Worm (Caenorhabditis elegans) whole organism, early embryonic: ENCODE measurements around the gene epg-6.

ENCODE experiments used
- B0310.2 ChIP-seq: sonication (generic microtip); optimal IDR thresholded peaks from 2 replicates; lab custom pipeline; 2016; ENCODE audit warnings: mild to moderate bottlenecking, missing genetic modification characterization, missing compliant biosample characterization
- F13C5.2 ChIP-seq: sonication (generic microtip); optimal IDR thresholded peaks from 2 replicates; lab custom pipeline; 2017; ENCODE audit warnings: mild to moderate bottlenecking, missing genetic modification characterization, inconsistent platforms, missing compliant biosample characterization
- aly-1 ChIP-seq: sonication (generic microtip); optimal IDR thresholded peaks from 2 replicates; lab custom pipeline; 2016; ENCODE audit warnings: missing genetic modification characterization, missing compliant biosample characterization
- ama-1 ChIP-seq: fragments of 150-350 bp; optimal IDR thresholded peaks from 2 replicates; lab custom pipeline; 2014
- ceh-13 ChIP-seq: fragments of 200-800 bp; sonication (Bioruptor generic); optimal IDR thresholded peaks from 2 replicates; lab custom pipeline; 2018; ENCODE audit warnings: mild to moderate bottlenecking, missing genetic modification characterization, missing compliant biosample characterization
- ceh-36 ChIP-seq: sonication (generic microtip); optimal IDR thresholded peaks from 2 replicates; lab custom pipeline; 2016; ENCODE audit warnings: missing genetic modification characterization, inconsistent platforms, missing compliant biosample characterization
- flt-1 ChIP-seq: fragments of 200-800 bp; sonication (Bioruptor generic); IDR thresholded peaks from 2 replicates; pipeline ENCODE4 v1.3.6; 2022; ENCODE audit warnings: missing genetic modification characterization, missing compliant biosample characterization
- hmbx-1 ChIP-seq: sonication (generic microtip); optimal IDR thresholded peaks from 2 replicates; lab custom pipeline; 2016; ENCODE audit warnings: mild to moderate bottlenecking, missing genetic modification characterization, missing compliant biosample characterization
- hmg-4 ChIP-seq: fragments of 200-800 bp; sonication (Bioruptor generic); optimal IDR thresholded peaks from 2 replicates; lab custom pipeline; 2018; ENCODE audit warnings: mild to moderate bottlenecking, missing genetic modification characterization, missing compliant biosample characterization
- hnd-1 ChIP-seq: sonication (generic microtip); optimal IDR thresholded peaks from 2 replicates; lab custom pipeline; 2016; ENCODE audit warnings: missing genetic modification characterization, missing compliant biosample characterization
- pes-1 ChIP-seq: fragments of 200-800 bp; sonication (Bioruptor generic); IDR thresholded peaks from 2 replicates; pipeline ENCODE4 v1.3.6; 2022; ENCODE audit warnings: missing genetic modification reagents, missing genetic modification characterization, missing compliant biosample characterization
- scrt-1 ChIP-seq: fragments of 200-800 bp; sonication (Bioruptor generic); IDR thresholded peaks from 2 replicates; pipeline ENCODE4 v1.3.6; 2022; ENCODE audit warnings: missing genetic modification characterization, missing compliant biosample characterization
- tbx-11 ChIP-seq: fragments of 200-800 bp; sonication (Bioruptor generic); IDR thresholded peaks from 2 replicates; pipeline ENCODE4 v1.3.6; 2022; ENCODE audit warnings: missing genetic modification characterization, missing compliant biosample characterization

DNA sequence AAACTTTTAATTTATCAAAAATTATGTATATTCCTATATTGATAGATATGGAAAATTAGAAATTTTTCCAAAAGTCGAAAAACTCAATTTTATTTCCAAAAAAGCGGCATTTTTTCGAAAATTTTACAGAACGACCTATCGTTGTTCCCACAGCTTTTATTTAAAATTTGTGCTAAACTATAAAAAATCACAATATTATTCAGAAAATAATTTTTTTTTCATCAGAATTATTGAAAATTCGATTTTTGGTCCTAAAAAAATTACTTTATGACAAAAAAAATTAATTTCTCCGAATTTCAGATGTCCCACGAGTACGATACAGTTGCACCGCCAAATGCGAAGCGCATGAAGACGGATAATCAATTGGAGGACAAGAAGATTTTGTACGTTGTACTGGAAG lies 49.2 kb upstream of the epg-6 start, which contains the start of gene emg-1:
- TF ChIP-seq hmbx-1 (no peak), ama-1 (no peak), pes-1 (no peak), tbx-11 (no peak), ceh-13 (GFP tag; lab: Kevin White, UChicago) (no peak), hmg-4 (GFP tag; lab: Kevin White, UChicago) (no peak), B0310.2 (tag; lab: Kevin White, UChicago) (no peak), flt-1 (GFP tag; lab: Robert Waterston, UW) (no peak), ceh-36 (tag; lab: Kevin White, UChicago) (no peak), scrt-1 (GFP tag; lab: Robert Waterston, UW) (no peak), aly-1 (tag; lab: Kevin White, UChicago) (no peak), F13C5.2 (no peak), hnd-1 (tag; lab: Kevin White, UChicago) (no peak)
